Fruit fly (Drosophila melanogaster): Measurements from ENCODE around the gene Ctps.

Ctps gene

DNA sequence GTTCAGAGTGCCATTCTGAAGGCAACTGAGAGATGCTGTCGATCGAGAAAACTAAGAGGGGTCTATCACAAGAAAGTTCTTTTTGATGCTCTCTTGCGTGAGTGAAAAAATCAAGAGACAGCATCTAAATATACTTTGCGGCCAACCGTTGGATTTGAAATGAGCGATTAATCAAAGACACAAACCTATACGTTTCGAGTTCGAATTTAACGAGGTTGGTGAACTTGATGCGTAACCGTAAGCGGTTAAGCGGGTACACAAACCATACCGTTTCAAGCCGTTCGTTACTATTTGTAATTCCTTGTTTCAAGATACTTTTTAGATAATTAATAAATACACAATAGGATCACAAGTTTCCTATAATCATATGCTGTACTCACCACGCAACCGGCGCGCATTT lies 25.6 kb upstream of the Ctps start:
- TF ChIP-seq psq (optimal IDR thresholded peaks at IDR 0.05) = no peak
- no peak for TF ChIP-seq CG8478 (optimal IDR thresholded peaks at IDR 0.05)
- no peak for TF ChIP-seq usp (GFP tag; optimal IDR thresholded peaks at IDR 0.05)
- TF ChIP-seq Dll (optimal IDR thresholded peaks at IDR 0.05) = no peak
- TF ChIP-seq pan (optimal IDR thresholded peaks at IDR 0.05) = no peak
- no peak for TF ChIP-seq EcR (GFP tag; optimal IDR thresholded peaks at IDR 0.05)

DNA sequence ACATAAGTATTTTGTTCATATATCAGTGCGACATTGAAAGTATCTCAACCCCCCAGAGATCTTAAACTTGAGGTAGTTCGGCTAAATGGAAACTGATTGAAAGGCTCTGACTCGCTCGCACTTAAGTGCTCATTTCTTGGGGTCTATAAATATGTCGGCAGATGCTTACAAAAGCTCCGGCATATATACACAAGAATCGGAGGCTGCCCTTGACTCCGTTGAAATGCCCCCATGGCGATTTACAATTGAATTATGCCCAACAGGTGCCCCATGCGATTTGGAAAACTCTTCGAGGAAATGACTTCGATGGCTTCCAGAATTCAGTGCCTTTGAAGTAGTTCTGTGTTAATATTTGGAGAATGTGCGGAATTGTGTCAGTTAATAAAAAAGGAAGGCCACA lies 24.0 kb upstream of the Ctps start:
- TF ChIP-seq EcR (GFP tag; optimal IDR thresholded peaks at IDR 0.05) (no peak), CG8478 (optimal IDR thresholded peaks at IDR 0.05) (no peak), usp (GFP tag; optimal IDR thresholded peaks at IDR 0.05) (no peak), Dll (optimal IDR thresholded peaks at IDR 0.05) (no peak), psq (optimal IDR thresholded peaks at IDR 0.05) (no peak), pan (optimal IDR thresholded peaks at IDR 0.05) (no peak)

DNA sequence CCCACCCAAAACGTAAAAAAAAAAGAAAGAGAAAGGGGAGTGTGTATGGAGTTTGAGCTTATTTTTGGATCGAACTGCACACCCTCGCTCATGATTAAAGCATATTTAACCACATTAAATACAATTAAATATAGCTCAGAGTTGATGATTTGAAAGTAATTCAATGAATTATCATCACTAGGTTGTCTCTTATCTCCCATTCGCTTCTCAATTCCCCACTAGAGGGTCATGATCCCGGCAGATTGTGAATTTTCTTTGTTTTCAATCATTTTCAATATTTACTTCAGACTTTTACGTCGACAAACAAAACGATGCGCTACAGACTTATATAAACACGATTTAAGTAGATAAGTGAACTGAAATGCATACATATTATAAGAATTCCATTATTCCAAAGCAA lies 21.3 kb upstream of the Ctps start:
- TF ChIP-seq pan (optimal IDR thresholded peaks at IDR 0.05) = no peak
- no peak for TF ChIP-seq Dll (optimal IDR thresholded peaks at IDR 0.05)
- no peak for TF ChIP-seq usp (GFP tag; optimal IDR thresholded peaks at IDR 0.05)
- TF ChIP-seq psq (optimal IDR thresholded peaks at IDR 0.05) = no peak
- no peak for TF ChIP-seq EcR (GFP tag; optimal IDR thresholded peaks at IDR 0.05)
- no peak for TF ChIP-seq CG8478 (optimal IDR thresholded peaks at IDR 0.05)

DNA sequence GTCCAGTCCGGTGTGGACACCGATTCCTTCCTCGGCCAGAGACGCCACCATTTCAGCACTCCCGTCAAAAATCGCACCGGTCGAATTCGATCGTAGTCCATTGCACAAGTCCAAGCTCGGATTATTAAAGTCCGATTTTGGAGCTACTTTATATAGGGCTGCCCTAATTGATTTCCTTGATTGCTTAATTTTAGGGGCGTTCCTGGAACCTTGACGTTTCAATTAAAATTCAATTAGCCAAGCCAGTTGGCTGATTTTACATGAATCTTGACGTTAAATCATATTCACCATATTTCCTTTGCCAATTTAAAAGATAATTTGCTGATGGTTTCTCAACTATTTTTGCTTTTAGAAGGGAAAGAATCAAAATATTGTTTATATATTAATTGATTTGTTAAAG lies 19.4 kb upstream of the Ctps start, which contains the start of gene Or71a:
Gene Or71a, minus strand, starts transcription at position 101 of the 400 bp plus-strand sequence.
- no peak for TF ChIP-seq usp (GFP tag; optimal IDR thresholded peaks at IDR 0.05)

DNA sequence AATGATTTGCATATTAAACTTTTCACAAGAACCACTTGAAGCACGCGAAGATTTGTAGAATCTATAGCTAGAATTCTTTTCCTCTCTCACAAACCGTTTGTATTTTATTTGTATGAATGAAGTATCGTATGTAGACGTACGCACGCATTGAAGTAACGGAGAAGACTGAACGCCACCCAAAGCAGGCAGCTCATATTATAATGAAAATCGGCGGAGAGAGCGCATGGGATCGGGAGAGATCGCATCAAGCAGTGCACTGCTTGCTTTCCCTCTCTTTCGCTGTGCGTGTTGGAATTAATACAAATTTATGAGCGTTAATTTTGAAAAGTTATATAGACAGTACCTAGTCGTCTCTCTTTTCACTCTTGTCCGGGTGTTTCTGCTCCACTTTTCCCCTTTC lies 18.4 kb upstream of the Ctps start:
- TF ChIP-seq EcR (GFP tag; optimal IDR thresholded peaks at IDR 0.05) (no peak), psq (optimal IDR thresholded peaks at IDR 0.05) (no peak), CG8478 (optimal IDR thresholded peaks at IDR 0.05) (no peak)

DNA sequence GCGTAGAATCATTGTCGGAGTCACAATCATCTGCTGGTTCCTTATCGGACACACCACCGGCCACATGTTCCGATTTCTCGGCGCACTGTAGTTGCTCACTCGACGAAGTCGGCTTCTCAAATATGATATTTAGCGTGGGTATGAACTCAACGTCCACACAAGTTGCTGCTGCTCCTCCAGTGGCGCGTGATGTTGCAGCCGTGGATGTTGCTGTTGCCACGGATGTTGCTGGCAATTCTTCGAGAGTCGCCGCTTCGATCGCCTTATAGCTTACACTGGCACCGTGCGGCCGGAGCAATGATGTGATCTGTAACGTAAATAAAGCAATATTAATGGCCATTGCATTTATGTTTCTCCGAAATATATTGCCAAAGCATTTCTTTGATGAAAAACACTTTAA lies 13.4 kb upstream of the Ctps start:
- TF ChIP-seq Dll (optimal IDR thresholded peaks at IDR 0.05) (no peak), pan (optimal IDR thresholded peaks at IDR 0.05) (no peak), psq (optimal IDR thresholded peaks at IDR 0.05) (no peak), CG8478 (optimal IDR thresholded peaks at IDR 0.05) (no peak), usp (GFP tag; optimal IDR thresholded peaks at IDR 0.05) (no peak), EcR (GFP tag; optimal IDR thresholded peaks at IDR 0.05) (no peak)

DNA sequence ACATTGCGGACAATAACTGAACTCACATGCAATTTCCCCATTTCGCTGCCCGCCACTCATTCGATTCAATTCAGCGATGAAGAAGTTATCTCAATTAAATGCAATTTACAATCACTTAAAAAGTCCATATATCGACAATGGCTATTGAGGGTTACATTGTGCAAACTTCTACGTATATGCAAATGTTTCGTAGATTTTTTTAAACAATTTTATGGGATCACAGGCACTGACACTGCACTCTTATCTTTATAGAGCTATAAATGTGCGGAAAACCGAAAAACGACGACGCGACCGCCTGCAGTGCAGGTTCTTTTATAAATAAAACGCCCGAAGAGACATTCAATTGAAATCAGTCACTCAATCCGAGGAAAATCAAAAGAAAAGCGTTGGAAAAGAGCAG lies 9.4 kb upstream of the Ctps start:
- TF ChIP-seq pan (optimal IDR thresholded peaks at IDR 0.05) = no peak
- no peak for TF ChIP-seq Dll (optimal IDR thresholded peaks at IDR 0.05)
- TF ChIP-seq EcR (GFP tag; optimal IDR thresholded peaks at IDR 0.05) = no peak
- no peak for TF ChIP-seq psq (optimal IDR thresholded peaks at IDR 0.05)
- TF ChIP-seq usp (GFP tag; optimal IDR thresholded peaks at IDR 0.05) = no peak
- TF ChIP-seq CG8478 (optimal IDR thresholded peaks at IDR 0.05) = no peak

DNA sequence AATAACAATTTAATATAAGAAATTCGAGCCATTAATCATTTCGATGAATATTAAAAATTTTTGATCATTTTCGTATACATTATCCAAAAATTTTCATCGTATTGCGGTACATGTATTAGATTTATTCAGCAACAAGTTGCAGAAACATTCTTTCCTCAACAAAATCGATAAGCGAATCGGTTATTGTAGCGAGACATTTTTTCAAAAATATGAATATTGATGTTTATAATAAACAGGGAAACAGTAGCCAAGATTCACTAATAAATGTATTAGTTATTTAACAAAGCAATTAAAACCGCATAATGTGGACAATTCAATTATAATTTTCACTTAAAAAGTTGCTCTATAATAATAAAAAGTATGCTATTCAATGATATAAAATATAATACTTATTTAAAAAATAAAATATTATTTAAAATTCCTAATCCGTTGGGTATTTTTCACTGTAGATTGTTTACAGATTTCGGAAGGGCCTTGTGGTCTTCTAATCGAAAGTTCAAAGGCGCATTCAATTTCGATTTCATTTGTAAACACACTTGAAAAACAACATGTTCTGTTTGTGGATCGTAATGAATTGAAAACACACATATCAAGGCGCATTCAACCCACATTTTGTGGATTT lies 8.5 kb upstream of the Ctps start:
- TF ChIP-seq EcR (GFP tag; optimal IDR thresholded peaks at IDR 0.05) (no peak), pan (optimal IDR thresholded peaks at IDR 0.05) (no peak), Dll (optimal IDR thresholded peaks at IDR 0.05) (no peak), usp (GFP tag; optimal IDR thresholded peaks at IDR 0.05) (no peak), CG8478 (optimal IDR thresholded peaks at IDR 0.05) (no peak), psq (optimal IDR thresholded peaks at IDR 0.05) (no peak)

DNA sequence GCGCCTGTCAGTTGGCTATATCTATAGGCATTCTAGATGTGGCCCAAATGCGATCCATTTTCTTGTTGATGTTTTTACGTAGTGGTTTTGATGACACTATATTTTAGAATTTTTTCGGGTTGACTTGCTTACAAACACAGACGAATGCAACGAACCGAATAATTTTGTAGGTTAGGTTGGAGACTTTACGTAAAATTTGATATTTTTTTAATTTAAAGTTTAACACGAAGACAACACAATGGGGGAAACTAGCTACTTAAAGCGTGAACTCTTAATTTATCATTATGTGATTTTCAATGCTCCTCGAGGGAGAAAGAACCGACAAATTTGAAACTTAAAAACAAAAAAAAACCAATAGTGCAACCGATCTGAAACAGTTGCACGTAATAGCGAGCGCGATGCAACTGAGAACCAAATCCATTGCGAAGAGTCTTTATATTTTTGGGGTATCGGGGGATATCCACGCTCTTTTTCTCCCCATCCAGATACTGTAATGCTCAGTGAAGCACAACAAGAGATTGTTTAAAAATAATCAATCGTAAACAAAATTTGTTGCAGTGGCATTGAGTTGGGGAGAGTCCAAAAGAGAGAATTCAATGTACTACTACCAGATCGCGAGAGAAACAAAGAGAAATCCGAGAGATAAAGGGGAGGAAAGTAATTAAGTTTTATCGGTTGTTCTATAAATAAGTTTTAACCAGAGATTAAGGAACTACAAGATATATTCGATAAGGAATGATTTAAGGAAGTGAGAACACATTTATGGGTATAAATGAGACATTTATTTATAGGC lies 7.6 kb upstream of the Ctps start:
- TF ChIP-seq EcR (GFP tag; optimal IDR thresholded peaks at IDR 0.05) = no peak
- TF ChIP-seq Dll (optimal IDR thresholded peaks at IDR 0.05) = no peak
- no peak for TF ChIP-seq usp (GFP tag; optimal IDR thresholded peaks at IDR 0.05)
- no peak for TF ChIP-seq pan (optimal IDR thresholded peaks at IDR 0.05)
- no peak for TF ChIP-seq psq (optimal IDR thresholded peaks at IDR 0.05)
- TF ChIP-seq CG8478 (optimal IDR thresholded peaks at IDR 0.05) = no peak

DNA sequence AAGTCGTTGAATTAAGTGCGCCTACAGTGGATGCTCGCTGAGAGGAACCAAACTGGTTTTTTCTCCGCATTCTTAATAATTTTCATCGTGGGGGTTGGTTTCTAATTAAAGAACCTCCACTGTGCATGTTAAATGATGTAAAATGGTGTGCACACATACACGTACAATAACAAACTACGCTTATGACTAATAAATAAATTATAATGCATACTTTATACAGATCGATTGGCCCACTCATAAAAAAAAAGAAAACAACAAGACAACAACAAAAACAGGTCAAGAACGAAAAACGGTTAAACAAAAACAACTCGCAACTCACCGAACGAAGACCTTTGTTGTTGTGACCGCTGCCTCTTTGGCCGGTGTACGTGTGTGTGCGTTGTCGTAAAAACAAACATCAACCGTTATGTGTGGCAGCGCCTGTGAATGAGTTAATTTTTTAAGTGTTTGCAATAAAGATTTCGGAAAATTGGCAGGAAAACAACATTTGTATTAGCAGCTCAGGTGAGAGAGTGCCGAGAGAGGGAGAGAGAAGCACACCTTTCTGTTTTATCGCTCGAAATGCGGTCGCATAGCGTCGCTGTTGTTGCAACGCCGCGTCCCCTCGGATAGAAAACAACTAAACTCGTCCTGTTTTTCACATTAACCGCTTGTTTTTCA lies 3.7 kb upstream of the Ctps start:
- TF ChIP-seq CG8478 (optimal IDR thresholded peaks at IDR 0.05) (no peak), Dll (optimal IDR thresholded peaks at IDR 0.05) (no peak), psq (optimal IDR thresholded peaks at IDR 0.05) (no peak), pan (optimal IDR thresholded peaks at IDR 0.05) (no peak), EcR (GFP tag; optimal IDR thresholded peaks at IDR 0.05) (no peak), usp (GFP tag; optimal IDR thresholded peaks at IDR 0.05) (no peak)

DNA sequence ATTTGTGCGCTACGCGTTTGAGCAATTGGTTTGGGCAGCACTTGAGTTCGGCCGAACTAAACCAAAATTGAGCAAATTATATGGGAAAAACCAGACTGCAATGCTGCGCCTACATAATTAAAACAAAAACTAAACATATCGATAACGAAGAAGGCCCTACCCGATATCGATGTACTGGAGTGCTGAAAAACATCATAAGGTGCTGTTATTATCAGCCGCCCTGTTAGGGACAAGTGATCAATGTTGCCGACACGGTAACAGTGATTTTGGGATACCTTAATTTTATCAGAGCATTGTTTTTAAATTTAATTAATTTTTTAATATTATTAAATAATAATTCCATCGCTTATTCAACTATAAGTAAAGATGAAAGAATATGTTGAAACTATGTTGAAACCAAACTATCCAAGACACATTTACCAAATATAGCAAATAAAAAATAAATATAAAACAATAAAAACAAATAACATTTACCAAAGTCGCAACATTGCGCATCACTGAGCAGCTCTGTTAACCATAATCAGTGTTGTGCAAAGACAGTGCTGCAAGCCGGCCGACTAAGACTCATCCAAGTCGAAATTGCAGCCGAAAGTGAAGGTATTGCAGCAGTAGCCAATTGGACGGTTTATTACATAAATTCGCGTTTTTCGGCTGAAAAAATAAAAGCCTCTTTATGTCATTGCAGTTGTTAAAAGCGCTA lies 3.0 kb upstream of the Ctps start, which contains the start of the genes sstn, Plp and GlyRS:
Gene sstn, minus strand, starts transcription at position 131 of the 700 bp plus-strand sequence.
Gene Plp, minus strand, starts transcription at position 136 of the 700 bp plus-strand sequence.
Gene GlyRS, plus strand, starts transcription at position 554 of the 700 bp plus-strand sequence.
- TF ChIP-seq EcR (GFP tag; optimal IDR thresholded peaks at IDR 0.05) = no peak
- no peak for TF ChIP-seq psq (optimal IDR thresholded peaks at IDR 0.05)
- no peak for TF ChIP-seq pan (optimal IDR thresholded peaks at IDR 0.05)
- no peak for TF ChIP-seq CG8478 (optimal IDR thresholded peaks at IDR 0.05)
- no peak for TF ChIP-seq Dll (optimal IDR thresholded peaks at IDR 0.05)
- TF ChIP-seq usp (GFP tag; optimal IDR thresholded peaks at IDR 0.05) = no peak
